Worm (Caenorhabditis elegans) whole organism, early embryonic: ENCODE measurements around the gene ZK622.4.

Experiments
- B0310.2 ChIP-seq: sonication (generic microtip); optimal IDR thresholded peaks from 2 replicates; lab custom pipeline; 2016; ENCODE audit warnings: mild to moderate bottlenecking, missing genetic modification characterization, missing compliant biosample characterization
- F13C5.2 ChIP-seq: sonication (generic microtip); optimal IDR thresholded peaks from 2 replicates; lab custom pipeline; 2017; ENCODE audit warnings: mild to moderate bottlenecking, missing genetic modification characterization, inconsistent platforms, missing compliant biosample characterization
- aly-1 ChIP-seq: sonication (generic microtip); optimal IDR thresholded peaks from 2 replicates; lab custom pipeline; 2016; ENCODE audit warnings: missing genetic modification characterization, missing compliant biosample characterization
- ama-1 ChIP-seq: fragments of 150-350 bp; optimal IDR thresholded peaks from 2 replicates; lab custom pipeline; 2014
- ceh-13 ChIP-seq: fragments of 200-800 bp; sonication (Bioruptor generic); optimal IDR thresholded peaks from 2 replicates; lab custom pipeline; 2018; ENCODE audit warnings: mild to moderate bottlenecking, missing genetic modification characterization, missing compliant biosample characterization
- ceh-36 ChIP-seq: sonication (generic microtip); optimal IDR thresholded peaks from 2 replicates; lab custom pipeline; 2016; ENCODE audit warnings: missing genetic modification characterization, inconsistent platforms, missing compliant biosample characterization
- ets-7 ChIP-seq: sonication (generic microtip); optimal IDR thresholded peaks from 2 replicates; lab custom pipeline; 2016; ENCODE audit warnings: missing genotype, missing genetic modification characterization, missing compliant biosample characterization
- flt-1 ChIP-seq: fragments of 200-800 bp; sonication (Bioruptor generic); IDR thresholded peaks from 2 replicates; pipeline ENCODE4 v1.3.6; 2022; ENCODE audit warnings: missing genetic modification characterization, missing compliant biosample characterization
- hmbx-1 ChIP-seq: sonication (generic microtip); optimal IDR thresholded peaks from 2 replicates; lab custom pipeline; 2016; ENCODE audit warnings: mild to moderate bottlenecking, missing genetic modification characterization, missing compliant biosample characterization
- hmg-4 ChIP-seq: fragments of 200-800 bp; sonication (Bioruptor generic); optimal IDR thresholded peaks from 2 replicates; lab custom pipeline; 2018; ENCODE audit warnings: mild to moderate bottlenecking, missing genetic modification characterization, missing compliant biosample characterization
- hnd-1 ChIP-seq: sonication (generic microtip); optimal IDR thresholded peaks from 2 replicates; lab custom pipeline; 2016; ENCODE audit warnings: missing genetic modification characterization, missing compliant biosample characterization
- pes-1 ChIP-seq: fragments of 200-800 bp; sonication (Bioruptor generic); IDR thresholded peaks from 2 replicates; pipeline ENCODE4 v1.3.6; 2022; ENCODE audit warnings: missing genetic modification reagents, missing genetic modification characterization, missing compliant biosample characterization
- scrt-1 ChIP-seq: fragments of 200-800 bp; sonication (Bioruptor generic); IDR thresholded peaks from 2 replicates; pipeline ENCODE4 v1.3.6; 2022; ENCODE audit warnings: missing genetic modification characterization, missing compliant biosample characterization
- sea-1 ChIP-seq: fragments of 200-800 bp; sonication (Bioruptor generic); conservative IDR thresholded peaks from 2 replicates; pipeline ENCODE4 v1.3.6; 2022; ENCODE audit warnings: missing genetic modification characterization, missing compliant biosample characterization
- tbx-11 ChIP-seq: fragments of 200-800 bp; sonication (Bioruptor generic); IDR thresholded peaks from 2 replicates; pipeline ENCODE4 v1.3.6; 2022; ENCODE audit warnings: missing genetic modification characterization, missing compliant biosample characterization
- tbx-37 ChIP-seq: fragments of 200-800 bp; sonication (Bioruptor generic); conservative IDR thresholded peaks from 2 replicates; pipeline ENCODE4 v1.3.6; 2022; ENCODE audit warnings: missing genetic modification reagents, missing genetic modification characterization, missing compliant biosample characterization
- tra-4 ChIP-seq: sonication (generic microtip); optimal IDR thresholded peaks from 2 replicates; lab custom pipeline; 2017; ENCODE audit warnings: missing genetic modification characterization, missing compliant biosample characterization

Gene ZK622.4

ce11 chrII:5291051-5291450 is 1.5 kb upstream of the ZK622.4 start:
- TF ChIP-seq aly-1 (tag; lab: Kevin White, UChicago) = no peak
- no peak for TF ChIP-seq B0310.2 (tag; lab: Kevin White, UChicago)
- TF ChIP-seq tbx-11 (GFP tag; lab: Robert Waterston, UW) = no peak
- TF ChIP-seq hmg-4 (GFP tag; lab: Kevin White, UChicago) = no peak
- TF ChIP-seq tbx-37 = no peak
- no peak for TF ChIP-seq ets-7 (tag; lab: Kevin White, UChicago)
- TF ChIP-seq tra-4 (tag; lab: Kevin White, UChicago) = no peak
- no peak for TF ChIP-seq scrt-1 (GFP tag; lab: Robert Waterston, UW)
- TF ChIP-seq hmbx-1 = no peak
- no peak for TF ChIP-seq sea-1
- TF ChIP-seq ceh-36 (tag; lab: Kevin White, UChicago) = no peak
- TF ChIP-seq F13C5.2 (tag; lab: Kevin White, UChicago) = no peak
- no peak for TF ChIP-seq ceh-13 (GFP tag; lab: Kevin White, UChicago)
- no peak for TF ChIP-seq pes-1 (GFP tag; lab: Robert Waterston, UW)
- no peak for TF ChIP-seq hnd-1 (tag; lab: Kevin White, UChicago)
- no peak for TF ChIP-seq ama-1 (lab: Kevin White, UChicago)
- no peak for TF ChIP-seq flt-1

ce11 chrII:5293287-5293850 is 867 bp downstream of the ZK622.4 start, which contains the start of gene ZK622.1:
Gene ZK622.1 (plus strand): TSS chrII:5293800.
- TF ChIP-seq tbx-37 (peak; percentile 53), hmbx-1 (peak; percentile 37), hnd-1 (tag; lab: Kevin White, UChicago) (peak; percentile 19), tra-4 (tag; lab: Kevin White, UChicago) (peak; percentile 36), ets-7 (tag; lab: Kevin White, UChicago) (no peak), flt-1 (peak; percentile 77; the same call in 1 of the 2 replicates), ceh-13 (GFP tag; lab: Kevin White, UChicago) (peak; percentile 37), pes-1 (GFP tag; lab: Robert Waterston, UW) (peak; percentile 85), ama-1 (lab: Kevin White, UChicago) (no peak), scrt-1 (GFP tag; lab: Robert Waterston, UW) (peak; percentile 76; the same call in 1 of the 2 replicates), hmg-4 (GFP tag; lab: Kevin White, UChicago) (peak; percentile 71), tbx-11 (GFP tag; lab: Robert Waterston, UW) (peak; percentile 72; the same call in 1 of the 2 replicates), aly-1 (tag; lab: Kevin White, UChicago) (peak; percentile 26), sea-1 (peak; percentile 71), F13C5.2 (tag; lab: Kevin White, UChicago) (no peak), ceh-36 (tag; lab: Kevin White, UChicago) (peak; percentile 59), B0310.2 (tag; lab: Kevin White, UChicago) (peak; percentile 13)

- no peak for TF ChIP-seq tbx-11 (GFP tag; lab: Robert Waterston, UW)
These were observed 5.2 kb downstream of the ZK622.4 start for ce11 chrII:5297718-5298117.

- TF ChIP-seq ets-7 (tag; lab: Kevin White, UChicago) (no peak), tra-4 (tag; lab: Kevin White, UChicago) (no peak), ceh-13 (GFP tag; lab: Kevin White, UChicago) (no peak), B0310.2 (tag; lab: Kevin White, UChicago) (no peak), tbx-37 (no peak), tbx-11 (GFP tag; lab: Robert Waterston, UW) (no peak), pes-1 (GFP tag; lab: Robert Waterston, UW) (no peak), ama-1 (lab: Kevin White, UChicago) (no peak), hnd-1 (tag; lab: Kevin White, UChicago) (no peak), hmbx-1 (no peak), F13C5.2 (tag; lab: Kevin White, UChicago) (no peak), scrt-1 (GFP tag; lab: Robert Waterston, UW) (no peak), ceh-36 (tag; lab: Kevin White, UChicago) (no peak), flt-1 (no peak)
These were observed 9.3 kb downstream of the ZK622.4 start for ce11 chrII:5301810-5302209.

- TF ChIP-seq hmbx-1 (no peak), flt-1 (no peak), ama-1 (lab: Kevin White, UChicago) (no peak), aly-1 (tag; lab: Kevin White, UChicago) (no peak), scrt-1 (GFP tag; lab: Robert Waterston, UW) (no peak), ets-7 (tag; lab: Kevin White, UChicago) (no peak), tra-4 (tag; lab: Kevin White, UChicago) (no peak), B0310.2 (tag; lab: Kevin White, UChicago) (no peak), pes-1 (GFP tag; lab: Robert Waterston, UW) (no peak), tbx-37 (no peak), F13C5.2 (tag; lab: Kevin White, UChicago) (no peak), ceh-13 (GFP tag; lab: Kevin White, UChicago) (no peak), hmg-4 (GFP tag; lab: Kevin White, UChicago) (no peak), hnd-1 (tag; lab: Kevin White, UChicago) (no peak), sea-1 (no peak), tbx-11 (GFP tag; lab: Robert Waterston, UW) (no peak), ceh-36 (tag; lab: Kevin White, UChicago) (no peak)
These were observed 12.6 kb downstream of the ZK622.4 start for ce11 chrII:5305121-5305520.

ce11 chrII:5306197-5306596 is 13.7 kb downstream of the ZK622.4 start:
- TF ChIP-seq ceh-13 (GFP tag; lab: Kevin White, UChicago) = no peak
- no peak for TF ChIP-seq hmg-4 (GFP tag; lab: Kevin White, UChicago)
- no peak for TF ChIP-seq ets-7 (tag; lab: Kevin White, UChicago)
- no peak for TF ChIP-seq scrt-1 (GFP tag; lab: Robert Waterston, UW)
- TF ChIP-seq aly-1 (tag; lab: Kevin White, UChicago) = no peak
- no peak for TF ChIP-seq tbx-37
- no peak for TF ChIP-seq hmbx-1
- no peak for TF ChIP-seq ama-1 (lab: Kevin White, UChicago)
- TF ChIP-seq tbx-11 (GFP tag; lab: Robert Waterston, UW) = no peak
- no peak for TF ChIP-seq ceh-36 (tag; lab: Kevin White, UChicago)
- TF ChIP-seq flt-1 = no peak

- TF ChIP-seq F13C5.2 (tag; lab: Kevin White, UChicago) (no peak), ceh-36 (tag; lab: Kevin White, UChicago) (no peak), B0310.2 (tag; lab: Kevin White, UChicago) (no peak), ets-7 (tag; lab: Kevin White, UChicago) (no peak), sea-1 (no peak), ama-1 (lab: Kevin White, UChicago) (no peak), ceh-13 (GFP tag; lab: Kevin White, UChicago) (no peak), scrt-1 (GFP tag; lab: Robert Waterston, UW) (no peak), tra-4 (tag; lab: Kevin White, UChicago) (no peak), hnd-1 (tag; lab: Kevin White, UChicago) (no peak), aly-1 (tag; lab: Kevin White, UChicago) (no peak), pes-1 (GFP tag; lab: Robert Waterston, UW) (no peak), hmbx-1 (no peak), hmg-4 (GFP tag; lab: Kevin White, UChicago) (no peak), flt-1 (no peak), tbx-11 (GFP tag; lab: Robert Waterston, UW) (no peak), tbx-37 (no peak)
These were observed 14.7 kb downstream of the ZK622.4 start for ce11 chrII:5307203-5307602.
